Fruit fly (Drosophila melanogaster) whole organism, wandering third instar larva: ENCODE results near the gene CG18622.

Experiments
- Abd-B ChIP-seq: fragments of >200 bp; optimal IDR thresholded peaks from 2 replicates; lab custom pipeline; 2017; ENCODE audit warnings: missing biosample characterization, missing genetic modification characterization
- CG9705 ChIP-seq: fragments of 200-800 bp; sonication (Bioruptor generic); optimal IDR thresholded peaks from 2 replicates; lab custom pipeline; 2018; ENCODE audit warnings: missing biosample characterization, mild to moderate bottlenecking, missing genetic modification characterization
- Dfd ChIP-seq: fragments of >200 bp; optimal IDR thresholded peaks from 2 replicates; lab custom pipeline; 2017; ENCODE audit warnings: missing biosample characterization, missing genetic modification characterization
- Jra ChIP-seq: sonication (Bioruptor generic); optimal IDR thresholded peaks from 2 replicates; lab custom pipeline; 2016; ENCODE audit warnings: missing biosample characterization, missing genetic modification characterization
- Mio ChIP-seq: sonication (Bioruptor generic); optimal IDR thresholded peaks from 2 replicates; lab custom pipeline; 2016; ENCODE audit warnings: missing biosample characterization, missing genetic modification characterization
- Myc ChIP-seq: fragments of >200 bp; optimal IDR thresholded peaks from 2 replicates; lab custom pipeline; 2017
- Sp1 ChIP-seq: fragments of 200-800 bp; sonication (Bioruptor generic); optimal IDR thresholded peaks from 3 replicates; lab custom pipeline; 2019; ENCODE audit warnings: missing biosample characterization, mild to moderate bottlenecking, missing genetic modification characterization, moderate library complexity
- Vsx2 ChIP-seq: fragments of 200-300, 225-300 bp; sonication (Bioruptor generic); optimal IDR thresholded peaks from 2 replicates; lab custom pipeline; 2018; ENCODE audit warnings: missing biosample characterization, missing genetic modification characterization; ENCODE audit not compliant: partially characterized antibody
- lola ChIP-seq: fragments of >200 bp; optimal IDR thresholded peaks from 2 replicates; lab custom pipeline; 2017; ENCODE audit warnings: missing biosample characterization, missing genetic modification characterization
- sage ChIP-seq: fragments of 200-800 bp; sonication (Bioruptor generic); optimal IDR thresholded peaks from 2 replicates; lab custom pipeline; 2016; ENCODE audit warnings: missing biosample characterization, mild to moderate bottlenecking, missing genetic modification characterization
- tai ChIP-seq: sonication (Bioruptor generic); optimal IDR thresholded peaks from 2 replicates; lab custom pipeline; 2016; ENCODE audit warnings: missing biosample characterization, missing genetic modification characterization

- no peak for TF ChIP-seq Sp1 (GFP tag; lab: Kevin White, UChicago)
- TF ChIP-seq Mio (GFP tag; lab: Kevin White, UChicago): no peak
- TF ChIP-seq sage (GFP tag; lab: Kevin White, UChicago): no peak
- TF ChIP-seq Jra: no peak
- TF ChIP-seq Dfd (GFP tag; lab: Kevin White, UChicago): no peak
- TF ChIP-seq CG9705 (GFP tag; lab: Kevin White, UChicago): no peak
- TF ChIP-seq Myc (lab: Kevin White, UChicago): no peak
- no peak for TF ChIP-seq tai
- TF ChIP-seq Vsx2 (GFP tag; lab: Kevin White, UChicago): no peak
- no peak for TF ChIP-seq lola (GFP tag; lab: Kevin White, UChicago)
- no peak for TF ChIP-seq Abd-B (GFP tag; lab: Kevin White, UChicago)
Measured at dm6 chr3R:16962303-16962702, 25.2 kb downstream of the CG18622 start.
